Worm (Caenorhabditis elegans): ENCODE results near the gene R74.2.

DNA sequence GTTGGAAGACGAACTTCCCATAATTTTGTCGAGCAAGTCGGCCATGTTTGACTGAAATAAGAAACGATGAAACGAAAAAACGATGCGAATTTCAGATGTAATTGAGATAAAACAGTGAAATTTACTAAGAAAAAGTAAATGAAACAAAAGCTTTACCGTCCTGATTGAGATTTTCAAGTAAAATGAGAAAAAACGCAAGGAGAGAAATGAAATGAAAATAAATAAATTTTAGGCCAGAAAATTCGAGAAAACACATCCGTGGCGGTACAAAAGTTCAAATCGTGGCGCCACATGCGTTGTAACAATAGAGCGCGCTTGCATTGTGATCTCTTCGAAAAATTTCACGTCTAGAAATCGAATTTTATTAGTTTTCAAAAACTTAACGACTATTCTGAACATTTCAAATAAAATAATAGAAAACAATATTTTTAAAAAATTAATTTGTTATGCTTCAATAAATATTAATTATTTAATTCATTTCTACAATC, 11.8 kb upstream of the R74.2 start, which contains the start of the genes hrde-1 and C16C10.13:
- no peak for TF ChIP-seq klf-2 (GFP tag; conservative IDR thresholded peaks at IDR 0.05)
- TF ChIP-seq ztf-23 (GFP tag; IDR thresholded peaks at IDR 0.05): no peak
- no peak for TF ChIP-seq flt-1 (GFP tag; IDR thresholded peaks at IDR 0.05)
- no peak for TF ChIP-seq T22C8.4 (GFP tag; IDR thresholded peaks at IDR 0.05)
- no peak for TF ChIP-seq tab-1 (GFP tag; IDR thresholded peaks at IDR 0.05)
- TF ChIP-seq ref-1 (GFP tag; conservative IDR thresholded peaks at IDR 0.05): no peak
